Worm (Caenorhabditis elegans): ENCODE data around the gene klo-2.

ce11 chrIII:2482754-2483153 is 36.7 kb downstream of the klo-2 start:
- TF ChIP-seq nhr-77 (tag; optimal IDR thresholded peaks at IDR 0.05) (no peak), lin-15B (tag; optimal IDR thresholded peaks at IDR 0.05) (no peak), unc-39 (tag; optimal IDR thresholded peaks at IDR 0.05) (no peak), zag-1 (tag; optimal IDR thresholded peaks at IDR 0.05) (no peak), tbx-2 (tag; optimal IDR thresholded peaks at IDR 0.05) (no peak), pha-4 (tag; optimal IDR thresholded peaks at IDR 0.05) (no peak)
